Fruit fly (Drosophila melanogaster): ENCODE data around the gene CG42266.

The CG42266 gene

DNA sequence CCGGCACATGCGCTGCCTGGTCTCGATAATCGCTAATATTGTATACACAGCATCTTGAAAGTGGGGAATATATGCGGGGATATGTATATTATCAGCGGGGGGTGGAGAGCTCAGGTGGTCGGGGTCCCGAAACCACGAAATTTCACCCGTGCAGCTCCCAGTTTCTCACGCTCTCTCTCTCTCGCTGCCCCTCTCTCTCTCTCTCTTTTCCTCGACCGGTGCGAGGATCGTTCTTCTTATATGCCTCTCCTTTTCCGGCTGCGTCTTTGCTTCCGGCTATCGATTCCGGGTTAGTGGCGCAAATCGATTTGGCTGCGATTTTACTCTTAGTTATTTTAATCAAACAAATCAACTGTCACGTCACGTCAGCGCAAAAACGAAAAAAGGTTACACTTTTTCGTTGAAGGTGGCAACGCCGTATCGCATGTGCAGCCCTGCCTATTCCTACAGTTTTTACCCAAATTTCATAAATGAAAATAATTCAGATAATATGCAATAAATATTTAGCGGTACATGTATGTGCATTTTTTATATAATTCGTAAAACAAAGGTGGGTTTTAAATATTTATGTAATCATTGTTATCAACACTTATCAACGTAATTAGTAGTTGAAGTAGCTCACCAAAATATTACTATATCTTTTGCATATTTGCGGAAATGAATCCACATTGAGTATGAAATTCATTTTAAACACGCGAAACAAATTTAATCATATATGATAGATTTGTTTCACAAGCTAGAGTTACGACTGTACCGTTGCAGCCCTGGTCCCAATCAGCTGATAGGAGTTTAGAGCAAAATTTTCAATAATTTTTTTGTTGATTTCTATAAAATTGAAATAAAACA lies 40.5 kb downstream of the CG42266 start, which contains the start of the genes heix and CG17328 (continued):
- TF ChIP-seq bbx (GFP tag; IDR thresholded peaks at IDR 0.05; ENCODE audit: partially characterized antibody) (peak; percentile 27; the same call in 1 of the 2 replicates), Sox102F (GFP tag; optimal IDR thresholded peaks at IDR 0.05) (no peak), CoRest (tag; optimal IDR thresholded peaks at IDR 0.05) (peak; percentile 85), Awh (GFP tag; IDR thresholded peaks at IDR 0.05) (0 out of 2 replicates have a peak, but pooled peaks have one; percentile 12), az2 (GFP tag; optimal IDR thresholded peaks at IDR 0.05) (peak; percentile 78), peb (GFP tag; IDR thresholded peaks at IDR 0.05) (0 out of 2 replicates have a peak, but pooled peaks have one; percentile 24), jing (GFP tag; optimal IDR thresholded peaks at IDR 0.05) (no peak), CG9876 (GFP tag; optimal IDR thresholded peaks at IDR 0.05) (peak; percentile 6), fd102C (GFP tag; optimal IDR thresholded peaks at IDR 0.05) (no peak), PHDP (tag; optimal IDR thresholded peaks at IDR 0.05) (peak; percentile 78), CG1603 (tag; optimal IDR thresholded peaks at IDR 0.05) (peak; percentile 63), Vsx1 (GFP tag; optimal IDR thresholded peaks at IDR 0.05) (no peak), Antp (GFP tag; optimal IDR thresholded peaks at IDR 0.05) (peak; percentile 55), stc (GFP tag; IDR thresholded peaks at IDR 0.05) (peak; percentile 62), Opbp (GFP tag; IDR thresholded peaks at IDR 0.05; ENCODE audit: partially characterized antibody) (0 out of 3 replicates have a peak, but pooled peaks have one; percentile 24), Lpt (GFP tag; optimal IDR thresholded peaks at IDR 0.05) (no peak), gcm2 (GFP tag; optimal IDR thresholded peaks at IDR 0.05) (no peak), salm (tag; optimal IDR thresholded peaks at IDR 0.05) (no peak), dysf (GFP tag; IDR thresholded peaks at IDR 0.05) (peak; percentile 82), CG13894 (tag; optimal IDR thresholded peaks at IDR 0.05) (peak; percentile 32), CG3163 (GFP tag; optimal IDR thresholded peaks at IDR 0.05) (no peak), CG5245 (GFP tag; optimal IDR thresholded peaks at IDR 0.05) (no peak), NC2β (GFP tag; optimal IDR thresholded peaks at IDR 0.05) (peak; percentile 39), CG10366 (GFP tag; IDR thresholded peaks at IDR 0.05) (peak; percentile 70; the same call in 1 of the 2 replicates), ac (GFP tag; optimal IDR thresholded peaks at IDR 0.05) (no peak), CG17385 (GFP tag; optimal IDR thresholded peaks at IDR 0.05) (peak; percentile 58), CTCF (GFP tag; optimal IDR thresholded peaks at IDR 0.05) (no peak), CG5180 (GFP tag; optimal IDR thresholded peaks at IDR 0.05) (no peak), CG9932 (GFP tag; IDR thresholded peaks at IDR 0.05) (peak; percentile 89), CG8359 (GFP tag; optimal IDR thresholded peaks at IDR 0.05; ENCODE audit: borderline replicate concordance) (no peak), shn (GFP tag; optimal IDR thresholded peaks at IDR 0.05) (peak; percentile 58), sens (GFP tag) (peak; percentile 94), dpn (GFP tag; optimal IDR thresholded peaks at IDR 0.05) (peak; percentile 70 to 72), nom (GFP tag; optimal IDR thresholded peaks at IDR 0.05) (peak; percentile 25), CG10321 (GFP tag; IDR thresholded peaks at IDR 0.05) (no peak), twi (tag; optimal IDR thresholded peaks at IDR 0.05) (peak; percentile 49), CG10431 (GFP tag; optimal IDR thresholded peaks at IDR 0.05) (no peak), Atf-2 (GFP tag; optimal IDR thresholded peaks at IDR 0.05) (peak; percentile 77), CG13296 (GFP tag; optimal IDR thresholded peaks at IDR 0.05) (peak; percentile 73), CG7556 (GFP tag; optimal IDR thresholded peaks at IDR 0.05) (peak; percentile 72), CG11723 (GFP tag; optimal IDR thresholded peaks at IDR 0.05) (no peak), CG2199 (GFP tag; IDR thresholded peaks at IDR 0.05) (peak; percentile 55; the same call in 1 of the 3 replicates), CG4854 (GFP tag; optimal IDR thresholded peaks at IDR 0.05) (peak; percentile 1), chif (GFP tag; optimal IDR thresholded peaks at IDR 0.05) (peak; percentile 5 to 64), pum (GFP tag; optimal IDR thresholded peaks at IDR 0.05) (peak; percentile 70), CG16813 (GFP tag; IDR thresholded peaks at IDR 0.05; ENCODE audit: partially characterized antibody) (no peak), sqz (GFP tag; optimal IDR thresholded peaks at IDR 0.05) (no peak), dm (GFP tag; optimal IDR thresholded peaks at IDR 0.05) (peak; percentile 26), Rx (GFP tag; IDR thresholded peaks at IDR 0.05) (peak; percentile 52)

Data from whole organism, embryonic.